Fruit fly (Drosophila melanogaster): ENCODE measurements around the gene CG6678.

CG6678 gene

DNA sequence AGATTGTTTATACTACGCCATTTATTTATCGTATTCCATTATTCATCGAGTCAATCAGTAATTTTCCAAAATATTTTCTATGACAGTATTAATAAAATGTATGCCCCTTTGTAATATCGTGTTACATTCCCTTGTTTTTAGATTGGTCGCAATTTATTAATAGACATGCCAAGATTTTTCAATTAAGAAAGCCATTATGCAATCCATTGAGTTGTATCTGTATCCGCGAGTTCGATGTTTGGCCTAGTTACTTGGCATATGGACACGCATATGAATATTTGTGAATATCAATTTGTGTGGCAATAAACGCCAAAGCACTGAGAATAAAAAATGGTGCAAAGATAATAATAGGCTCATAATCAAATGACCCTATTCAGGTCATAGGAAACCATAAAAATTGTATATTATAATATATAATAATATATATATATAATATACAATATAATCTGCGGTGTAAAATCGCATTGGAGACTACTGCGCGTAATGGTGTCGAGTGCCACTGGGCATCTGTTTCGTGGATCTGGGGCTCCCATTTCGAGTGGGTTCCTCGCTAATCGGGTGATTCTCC lies 22.9 kb upstream of the CG6678 start:
- TF ChIP-seq CG15710 (tag; optimal IDR thresholded peaks at IDR 0.05) (no peak), CG34367 (tag; optimal IDR thresholded peaks at IDR 0.05) (no peak), fd96Ca (GFP tag; IDR thresholded peaks at IDR 0.05) (no peak), CG32121 (GFP tag; IDR thresholded peaks at IDR 0.05) (0 out of 2 replicates have a peak, but pooled peaks have one; percentile 23), Snoo (tag; optimal IDR thresholded peaks at IDR 0.05) (no peak), CG8159 (tag; optimal IDR thresholded peaks at IDR 0.05) (no peak), Ets98B (GFP tag; IDR thresholded peaks at IDR 0.05) (no peak), CG8301 (tag; optimal IDR thresholded peaks at IDR 0.05) (no peak), CG13204 (GFP tag; optimal IDR thresholded peaks at IDR 0.05) (no peak), CG14655 (GFP tag; optimal IDR thresholded peaks at IDR 0.05) (peak; percentile 16), gl (tag; optimal IDR thresholded peaks at IDR 0.05) (no peak), Pif1A (GFP tag; optimal IDR thresholded peaks at IDR 0.05) (no peak), D1 (tag; optimal IDR thresholded peaks at IDR 0.05) (no peak)

DNA sequence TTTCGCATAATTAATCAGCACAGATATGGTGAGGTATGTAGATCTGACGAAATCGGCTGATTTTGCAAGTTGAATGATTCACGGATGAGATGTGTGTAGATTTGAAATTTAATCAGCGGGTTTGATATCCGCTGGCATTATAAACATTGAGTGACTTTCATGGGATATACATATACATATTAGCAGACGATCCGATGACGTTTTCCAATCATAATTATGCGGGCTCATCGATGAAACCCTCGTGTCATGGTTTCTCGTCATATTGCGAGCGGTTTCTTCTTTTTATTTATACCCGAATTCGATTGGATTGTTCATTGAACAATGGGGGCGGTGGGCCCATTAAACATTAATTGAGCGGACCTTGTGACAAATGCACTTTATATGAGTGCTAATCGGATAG lies 22.3 kb upstream of the CG6678 start:
- TF ChIP-seq EcR (GFP tag; optimal IDR thresholded peaks at IDR 0.05) (no peak), CG32121 (GFP tag; IDR thresholded peaks at IDR 0.05) (no peak)

DNA sequence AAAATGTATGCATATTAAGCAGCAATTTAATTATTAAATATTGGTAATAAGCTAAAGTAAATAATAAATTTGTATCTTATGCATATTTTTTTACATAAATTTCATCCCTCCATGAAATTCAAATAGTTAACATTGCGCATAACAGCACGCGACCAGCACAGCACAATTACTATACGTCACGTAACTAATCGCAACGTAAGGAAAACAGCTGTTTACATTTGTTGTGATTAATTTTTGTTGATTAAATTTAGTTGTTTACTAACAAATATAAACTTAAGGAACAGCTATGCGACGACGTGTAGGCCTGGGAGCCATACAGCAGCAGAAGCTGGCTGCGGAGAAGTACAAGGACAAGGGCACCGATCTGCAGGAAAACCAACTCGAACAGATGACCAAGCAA lies 21.8 kb upstream of the CG6678 start, which contains the start of gene lsn:
Gene lsn, plus strand, starts transcription at position 177 of the 400 bp plus-strand sequence.
- TF ChIP-seq CG34367 (tag; optimal IDR thresholded peaks at IDR 0.05) (no peak), Pif1B (GFP tag; optimal IDR thresholded peaks at IDR 0.05) (no peak), D1 (tag; optimal IDR thresholded peaks at IDR 0.05) (peak; percentile 46), CG17806 (tag; optimal IDR thresholded peaks at IDR 0.05) (no peak)

DNA sequence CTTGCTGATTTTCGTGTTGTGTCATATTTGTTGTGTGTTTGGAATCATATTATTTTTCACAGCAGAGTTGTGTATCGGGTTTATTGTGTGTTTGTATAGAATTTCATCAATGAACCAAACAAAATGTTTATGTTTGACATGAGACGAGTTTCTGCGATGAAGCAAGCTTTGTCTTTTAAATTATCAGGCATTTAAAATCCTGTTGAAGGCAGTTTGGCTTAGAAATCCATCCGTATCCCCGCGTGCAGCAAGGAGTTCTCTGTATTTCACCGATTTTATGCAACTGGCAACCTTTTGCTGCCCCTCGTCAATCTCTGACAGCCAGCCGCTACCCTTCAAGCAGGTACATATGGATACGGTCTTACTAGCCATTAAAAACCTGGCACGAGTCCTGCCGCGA lies 19.0 kb upstream of the CG6678 start, which contains the start of the genes CG6569 and Cby:
Gene CG6569, minus strand, starts transcription at position 101 of the 400 bp plus-strand sequence.
Gene Cby, plus strand, starts transcription at position 185 of the 400 bp plus-strand sequence.
- no peak for TF ChIP-seq CG8159 (tag; optimal IDR thresholded peaks at IDR 0.05)
- no peak for TF ChIP-seq CG4496 (GFP tag; IDR thresholded peaks at IDR 0.05)
- TF ChIP-seq gl (tag; optimal IDR thresholded peaks at IDR 0.05), result no peak
- TF ChIP-seq Snoo (tag; optimal IDR thresholded peaks at IDR 0.05), result no peak
- no peak for TF ChIP-seq EcR (GFP tag; optimal IDR thresholded peaks at IDR 0.05)
- no peak for TF ChIP-seq CG34367 (tag; optimal IDR thresholded peaks at IDR 0.05)
- TF ChIP-seq CG8301 (tag; optimal IDR thresholded peaks at IDR 0.05), result no peak
- no peak for TF ChIP-seq CG32121 (GFP tag; IDR thresholded peaks at IDR 0.05)
- TF ChIP-seq CG10348 (GFP tag; IDR thresholded peaks at IDR 0.05), result no peak
- TF ChIP-seq CG9948 (tag; optimal IDR thresholded peaks at IDR 0.05), result no peak
- TF ChIP-seq CG17806 (tag; optimal IDR thresholded peaks at IDR 0.05), result no peak
- no peak for TF ChIP-seq CG12605 (GFP tag; IDR thresholded peaks at IDR 0.05)
- no peak for TF ChIP-seq CG14655 (GFP tag; optimal IDR thresholded peaks at IDR 0.05)
- no peak for TF ChIP-seq Pif1A (GFP tag; optimal IDR thresholded peaks at IDR 0.05)
- no peak for TF ChIP-seq Ets98B (GFP tag; IDR thresholded peaks at IDR 0.05)

DNA sequence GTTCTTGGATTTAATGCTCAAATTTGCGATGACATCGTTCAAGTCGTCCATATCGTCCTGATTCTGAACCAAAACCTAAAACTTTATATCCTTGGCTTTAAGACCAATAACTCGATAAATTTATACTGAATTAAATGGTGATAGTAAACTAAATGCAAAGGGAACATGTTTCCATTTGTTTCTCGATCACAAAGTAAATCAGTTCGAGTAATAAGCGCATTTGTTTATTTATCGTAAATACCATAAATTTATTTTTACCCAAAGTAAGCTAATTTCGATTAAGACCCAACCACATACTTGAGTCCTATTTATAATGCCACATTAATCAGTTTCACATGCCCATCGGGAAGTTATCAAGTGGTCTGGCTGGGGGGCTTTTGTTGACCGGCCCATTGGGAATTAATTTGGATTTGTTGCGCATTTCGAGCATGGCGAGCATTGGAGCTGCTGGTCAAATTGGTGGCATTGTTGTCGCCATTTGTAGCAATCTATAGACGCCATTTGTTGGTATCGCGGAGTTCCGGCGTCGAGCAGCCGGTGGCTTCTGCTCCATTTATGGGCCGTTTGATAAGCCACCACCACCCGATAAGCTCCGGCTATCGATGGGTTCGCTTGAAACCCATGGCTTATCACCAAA lies 17.2 kb upstream of the CG6678 start, which contains the start of gene CG31174:
Gene CG31174, minus strand, starts transcription at position 51 of the 637 bp plus-strand sequence.
- TF ChIP-seq CG8301 (tag; optimal IDR thresholded peaks at IDR 0.05) (no peak), CG14655 (GFP tag; optimal IDR thresholded peaks at IDR 0.05) (no peak), Pif1A (GFP tag; optimal IDR thresholded peaks at IDR 0.05) (no peak), CG9948 (tag; optimal IDR thresholded peaks at IDR 0.05) (no peak), D1 (tag; optimal IDR thresholded peaks at IDR 0.05) (no peak), Pif1B (GFP tag; optimal IDR thresholded peaks at IDR 0.05) (no peak), Ets98B (GFP tag; IDR thresholded peaks at IDR 0.05) (no peak)

DNA sequence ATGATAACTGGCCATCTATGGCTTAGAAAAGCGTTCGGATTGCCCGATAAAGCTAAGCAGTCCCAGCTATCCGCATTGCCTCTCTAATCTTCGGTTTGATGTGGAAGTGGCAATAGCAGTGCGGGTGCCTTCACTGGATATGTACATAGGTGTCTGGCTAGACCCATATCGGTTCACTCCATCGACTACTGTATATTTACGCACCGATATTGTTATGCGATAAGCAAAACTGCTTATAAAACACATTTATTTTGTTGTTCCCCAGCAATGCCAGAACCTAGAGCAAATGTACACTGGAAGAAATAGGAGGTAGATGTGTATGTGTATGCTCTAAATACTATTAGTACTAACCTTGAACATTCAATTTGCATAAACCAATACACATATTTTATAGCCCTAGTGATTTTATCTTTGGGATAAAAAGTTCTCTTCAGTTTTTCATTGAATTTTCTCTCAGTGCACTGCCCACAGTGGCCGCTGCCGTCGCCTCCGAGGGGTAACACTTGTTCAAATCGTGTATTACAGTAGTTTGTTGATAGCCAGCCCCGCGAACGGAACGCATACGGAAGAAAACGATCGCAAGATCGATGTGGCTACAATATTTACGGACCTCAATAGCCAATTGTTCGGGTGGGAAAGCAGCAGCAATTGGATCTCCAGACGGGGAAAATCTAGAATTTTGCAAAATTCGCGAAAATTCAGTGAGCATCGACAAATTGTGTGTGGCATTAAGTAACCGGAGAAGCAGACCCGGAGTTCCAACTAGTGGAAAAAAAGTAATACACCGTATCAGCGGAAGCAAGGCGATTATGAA lies 16.5 kb upstream of the CG6678 start, which contains the start of gene CG31431:
Gene CG31431, plus strand, starts transcription at position 524 of the 814 bp plus-strand sequence.
- peak; percentile 89 for TF ChIP-seq CG14655 (GFP tag; optimal IDR thresholded peaks at IDR 0.05)
- TF ChIP-seq CG32121 (GFP tag; IDR thresholded peaks at IDR 0.05), result peak; percentile 95
- TF ChIP-seq Ets98B (GFP tag; IDR thresholded peaks at IDR 0.05), result peak; percentile 93
- peak; percentile 91 for TF ChIP-seq CG8301 (tag; optimal IDR thresholded peaks at IDR 0.05)
- no peak for TF ChIP-seq D1 (tag; optimal IDR thresholded peaks at IDR 0.05)
- peak; percentile 28 for TF ChIP-seq Snoo (tag; optimal IDR thresholded peaks at IDR 0.05)
- TF ChIP-seq fd96Ca (GFP tag; IDR thresholded peaks at IDR 0.05), result peak; percentile 90
- peak; percentile 66 for TF ChIP-seq gl (tag; optimal IDR thresholded peaks at IDR 0.05)
- TF ChIP-seq Pif1B (GFP tag; optimal IDR thresholded peaks at IDR 0.05), result peak; percentile 82
- peak; percentile 85 for TF ChIP-seq CG15710 (tag; optimal IDR thresholded peaks at IDR 0.05)
- TF ChIP-seq rn (GFP tag; IDR thresholded peaks at IDR 0.05), result peak; percentile 74
- peak; percentile 87 for TF ChIP-seq CG17806 (tag; optimal IDR thresholded peaks at IDR 0.05)
- peak; percentile 78 for TF ChIP-seq CG34367 (tag; optimal IDR thresholded peaks at IDR 0.05)
- TF ChIP-seq CG10348 (GFP tag; IDR thresholded peaks at IDR 0.05), result peak; percentile 62
- TF ChIP-seq EcR (GFP tag; optimal IDR thresholded peaks at IDR 0.05), result no peak
- TF ChIP-seq CG4496 (GFP tag; IDR thresholded peaks at IDR 0.05), result peak; percentile 94
- peak; percentile 81 for TF ChIP-seq CG9948 (tag; optimal IDR thresholded peaks at IDR 0.05)
- TF ChIP-seq CG13204 (GFP tag; optimal IDR thresholded peaks at IDR 0.05), result no peak
- TF ChIP-seq Pif1A (GFP tag; optimal IDR thresholded peaks at IDR 0.05), result peak; percentile 82
- peak; percentile 85 for TF ChIP-seq CG8159 (tag; optimal IDR thresholded peaks at IDR 0.05)
- TF ChIP-seq CG12605 (GFP tag; IDR thresholded peaks at IDR 0.05), result peak; percentile 90

All from whole organism, pupa.